Worm (Caenorhabditis elegans) whole organism, L4/young adult: ENCODE measurements around the gene Y40H7A.10.

Source experiments
- W03F9.2 ChIP-seq: fragments of 150-350 bp; optimal IDR thresholded peaks from 2 replicates; lab custom pipeline; 2014; ENCODE audit warnings: missing biosample characterization, missing genetic modification characterization
- dao-5 ChIP-seq: sonication (generic microtip); optimal IDR thresholded peaks from 2 replicates; lab custom pipeline; 2016; ENCODE audit warnings: missing genotype, missing genetic modification characterization, moderate library complexity, missing compliant biosample characterization

ce11 chrIV:15245655-15246054 is 30.3 kb upstream of the Y40H7A.10 start, which contains the start of gene Y73F8A.36:
- no peak for TF ChIP-seq W03F9.2 (tag; lab: Kevin White, UChicago)
- TF ChIP-seq dao-5 (tag; lab: Kevin White, UChicago): no peak
